Worm (Caenorhabditis elegans): ENCODE results near the gene scb-1.

- TF ChIP-seq klf-2 (GFP tag; conservative IDR thresholded peaks at IDR 0.05) (no peak), T22C8.4 (GFP tag; IDR thresholded peaks at IDR 0.05) (no peak), flt-1 (GFP tag; IDR thresholded peaks at IDR 0.05) (no peak), ztf-29 (GFP tag; IDR thresholded peaks at IDR 0.05) (no peak), ztf-23 (GFP tag; IDR thresholded peaks at IDR 0.05) (no peak), cog-1 (tag; optimal IDR thresholded peaks at IDR 0.05) (no peak), ref-1 (GFP tag; conservative IDR thresholded peaks at IDR 0.05) (no peak)
Measured at ce11 chrV:11122466-11122865, 3.0 kb upstream of the scb-1 start, which contains the start of gene mboa-2.

Measured in whole organism, midembryonic.